Fruit fly (Drosophila melanogaster) whole organism, embryonic: ENCODE results near the gene Hasp.

Experiments used
- ATbp ChIP-seq: fragments of 200-800 bp; sonication (Bioruptor generic); optimal IDR thresholded peaks from 2 replicates; lab custom pipeline; 2017; ENCODE audit warnings: missing biosample characterization, mild to moderate bottlenecking, missing genetic modification characterization, missing genetic modification reagents
- Antp ChIP-seq: fragments of 200-800 bp; sonication (Bioruptor generic); optimal IDR thresholded peaks from 3 replicates; lab custom pipeline; 2016; ENCODE audit warnings: missing biosample characterization, missing genetic modification characterization
- CG10654 ChIP-seq: fragments of 200-800 bp; sonication (Bioruptor generic); optimal IDR thresholded peaks from 2 replicates; lab custom pipeline; 2016; ENCODE audit warnings: missing biosample characterization, missing genetic modification characterization
- CG11085 ChIP-seq: fragments of 200-800 bp; sonication (Bioruptor generic); IDR thresholded peaks from 2 replicates; pipeline ENCODE4 v1.3.6; 2022; ENCODE audit warnings: missing biosample characterization, missing genetic modification characterization
- CG11093 ChIP-seq: fragments of 200-800 bp; sonication (Bioruptor generic); IDR thresholded peaks from 3 replicates; pipeline ENCODE4 v1.3.6; 2022; ENCODE audit warnings: missing biosample characterization, missing genetic modification characterization
- CG11398 ChIP-seq: fragments of 200-800 bp; sonication (Bioruptor generic); optimal IDR thresholded peaks from 2 replicates; lab custom pipeline; 2016; ENCODE audit warnings: missing biosample characterization, missing genetic modification characterization
- CG12299 ChIP-seq: fragments of 200-800 bp; sonication (Bioruptor generic); optimal IDR thresholded peaks from 2 replicates; lab custom pipeline; 2018; ENCODE audit warnings: missing biosample characterization, mild to moderate bottlenecking, missing genetic modification characterization
- CG12769 ChIP-seq: fragments of 200-800 bp; sonication (Bioruptor generic); optimal IDR thresholded peaks from 2 replicates; lab custom pipeline; 2019; ENCODE audit warnings: missing biosample characterization, mild to moderate bottlenecking, missing genetic modification characterization, moderate library complexity
- CG13287 ChIP-seq: fragments of 200-800 bp; sonication (Bioruptor generic); IDR thresholded peaks from 2 replicates; pipeline ENCODE4 v1.3.6; 2022; ENCODE audit warnings: missing biosample characterization, missing genetic modification characterization; ENCODE audit not compliant: partially characterized antibody
- CG1603 ChIP-seq: fragments of 200-800 bp; sonication (Bioruptor generic); optimal IDR thresholded peaks from 2 replicates; lab custom pipeline; 2019; ENCODE audit warnings: missing biosample characterization, mild to moderate bottlenecking, missing genetic modification characterization, moderate library complexity
- CG1647 ChIP-seq: fragments of 200-800 bp; sonication (Bioruptor generic); optimal IDR thresholded peaks from 3 replicates; lab custom pipeline; 2016; ENCODE audit warnings: missing biosample characterization, missing genetic modification characterization
- CG17829 ChIP-seq: fragments of 200-800 bp; optimal IDR thresholded peaks from 2 replicates; lab custom pipeline; 2019; ENCODE audit warnings: missing biosample characterization, mild to moderate bottlenecking, missing genetic modification characterization, moderate library complexity
- CG18476 ChIP-seq: fragments of 200-800 bp; sonication (Bioruptor generic); optimal IDR thresholded peaks from 2 replicates; lab custom pipeline; 2016; ENCODE audit warnings: missing biosample characterization, mild to moderate bottlenecking, missing genetic modification characterization
- CG2116 ChIP-seq: fragments of 200-800 bp; sonication (Bioruptor generic); optimal IDR thresholded peaks from 3 replicates; lab custom pipeline; 2018; ENCODE audit warnings: missing biosample characterization, mild to moderate bottlenecking, missing genetic modification characterization
- CG2120 ChIP-seq: fragments of 200-800 bp; sonication (Bioruptor generic); optimal IDR thresholded peaks from 3 replicates; lab custom pipeline; 2016; ENCODE audit warnings: missing biosample characterization, missing genetic modification characterization
- CG2875 ChIP-seq: fragments of 200-800 bp; sonication (Bioruptor generic); optimal IDR thresholded peaks from 2 replicates; lab custom pipeline; 2017; ENCODE audit warnings: missing biosample characterization, mild to moderate bottlenecking, missing genetic modification characterization, missing genetic modification reagents
- CG31388 ChIP-seq: fragments of 200-800 bp; sonication (Bioruptor generic); optimal IDR thresholded peaks from 2 replicates; lab custom pipeline; 2016; ENCODE audit warnings: missing biosample characterization, missing genetic modification characterization
- CG34376 ChIP-seq: fragments of 200-800 bp; sonication (Bioruptor generic); optimal IDR thresholded peaks from 2 replicates; lab custom pipeline; 2018; ENCODE audit warnings: missing biosample characterization, mild to moderate bottlenecking, missing genetic modification characterization
- CG6791 ChIP-seq: fragments of 200-800 bp; sonication (Bioruptor generic); IDR thresholded peaks from 3 replicates; pipeline ENCODE4 v1.3.6; 2022; ENCODE audit warnings: missing biosample characterization, missing genetic modification characterization; ENCODE audit not compliant: partially characterized antibody
- CG7556 ChIP-seq: fragments of 200-800 bp; sonication (Bioruptor generic); optimal IDR thresholded peaks from 2 replicates; lab custom pipeline; 2017; ENCODE audit warnings: missing biosample characterization, mild to moderate bottlenecking, missing genetic modification characterization
- CG8089 ChIP-seq: fragments of 200-800 bp; sonication (Bioruptor generic); optimal IDR thresholded peaks from 3 replicates; lab custom pipeline; 2016; ENCODE audit warnings: missing biosample characterization, missing genetic modification characterization
- Drgx ChIP-seq: fragments of 200-800 bp; sonication (Bioruptor generic); IDR thresholded peaks from 2 replicates; pipeline ENCODE4 v1.3.6; 2022; ENCODE audit warnings: missing biosample characterization, missing genetic modification characterization
- HLH4C ChIP-seq: fragments of 200-800 bp; sonication (Bioruptor generic); IDR thresholded peaks from 3 replicates; pipeline ENCODE4 v1.3.6; 2022; ENCODE audit warnings: missing biosample characterization, missing genetic modification characterization; ENCODE audit not compliant: partially characterized antibody
- Hr3 ChIP-seq: fragments of 200-800 bp; sonication (Bioruptor generic); optimal IDR thresholded peaks from 3 replicates; lab custom pipeline; 2016; ENCODE audit warnings: missing biosample characterization, missing genetic modification characterization
- Hr78 ChIP-seq, 2 experiments: fragments of 200-800 bp in 1 of 2; fragments of >200 bp in 1 of 2; sonication (Bioruptor generic) in 1 of 2; optimal IDR thresholded peaks; 2 replicates each; lab custom pipeline; 2017 to 2019; ENCODE audit warnings: missing biosample characterization in 2 of 2, missing genetic modification characterization in 2 of 2, mild to moderate bottlenecking in 1 of 2, moderate library complexity in 1 of 2
- Hsf ChIP-seq: fragments of 200-800 bp; sonication (Bioruptor generic); optimal IDR thresholded peaks from 3 replicates; lab custom pipeline; 2016; ENCODE audit warnings: missing biosample characterization, missing genetic modification characterization
- Lpt ChIP-seq: fragments of >200 bp; optimal IDR thresholded peaks from 2 replicates; lab custom pipeline; 2018; ENCODE audit warnings: missing biosample characterization, missing genetic modification characterization
- NK7.1 ChIP-seq: fragments of 200-800 bp; sonication (Bioruptor generic); optimal IDR thresholded peaks from 3 replicates; lab custom pipeline; 2016; ENCODE audit warnings: missing biosample characterization, missing genetic modification characterization
- Neu2 ChIP-seq: fragments of 200-800 bp; sonication (Bioruptor generic); optimal IDR thresholded peaks from 3 replicates; lab custom pipeline; 2016; ENCODE audit warnings: missing biosample characterization, missing genetic modification characterization, borderline replicate concordance
- PHDP ChIP-seq: fragments of 200-800 bp; sonication (Bioruptor generic); optimal IDR thresholded peaks from 3 replicates; lab custom pipeline; 2018; ENCODE audit warnings: missing biosample characterization, mild to moderate bottlenecking, missing genetic modification characterization, moderate library complexity
- TFAM ChIP-seq: fragments of 200-800 bp; sonication (Bioruptor generic); optimal IDR thresholded peaks from 2 replicates; lab custom pipeline; 2017; ENCODE audit warnings: missing biosample characterization, missing genetic modification characterization, inconsistent platforms
- Usf ChIP-seq: fragments of 200-800 bp; sonication (Bioruptor generic); optimal IDR thresholded peaks from 2 replicates; lab custom pipeline; 2017; ENCODE audit warnings: missing genotype, missing biosample characterization, missing genetic modification characterization
- ase ChIP-seq: fragments of 200-800 bp; sonication (Bioruptor generic); IDR thresholded peaks from 3 replicates; pipeline ENCODE4 v1.3.6; 2022; ENCODE audit warnings: missing biosample characterization, missing genetic modification characterization
- chn ChIP-seq: fragments of 200-800 bp; sonication (Bioruptor generic); optimal IDR thresholded peaks from 2 replicates; lab custom pipeline; 2016; ENCODE audit warnings: missing biosample characterization, missing genetic modification characterization
- dan ChIP-seq: fragments of 200-800 bp; sonication (Bioruptor generic); IDR thresholded peaks from 2 replicates; pipeline ENCODE4 v1.3.6; 2022; ENCODE audit warnings: missing biosample characterization, missing genetic modification characterization
- disco-r ChIP-seq: fragments of 200-800 bp; sonication (Bioruptor generic); optimal IDR thresholded peaks from 2 replicates; lab custom pipeline; 2016; ENCODE audit warnings: missing biosample characterization, missing genetic modification characterization
- dm ChIP-seq: fragments of 200-800 bp; sonication (Bioruptor generic); optimal IDR thresholded peaks from 3 replicates; lab custom pipeline; 2016; ENCODE audit warnings: missing biosample characterization, missing genetic modification characterization
- ems ChIP-seq: fragments of 200-800 bp; sonication (Bioruptor generic); optimal IDR thresholded peaks from 3 replicates; lab custom pipeline; 2016; ENCODE audit warnings: missing biosample characterization, missing genetic modification characterization
- exex ChIP-seq: fragments of 200-800 bp; sonication (Bioruptor generic); optimal IDR thresholded peaks from 4 replicates; lab custom pipeline; 2018; ENCODE audit warnings: missing biosample characterization, mild to moderate bottlenecking, missing genetic modification characterization, moderate library complexity
- gcm ChIP-seq: fragments of 200-800 bp; sonication (Bioruptor generic); optimal IDR thresholded peaks from 2 replicates; lab custom pipeline; 2019; ENCODE audit warnings: missing biosample characterization, mild to moderate bottlenecking, missing genetic modification characterization, moderate library complexity
- gro ChIP-seq: fragments of 200-800 bp; sonication (Bioruptor generic); optimal IDR thresholded peaks from 2 replicates; lab custom pipeline; 2016; ENCODE audit warnings: missing biosample characterization, missing genetic modification characterization
- onecut ChIP-seq: fragments of 200-800 bp; sonication (Bioruptor generic); IDR thresholded peaks from 2 replicates; pipeline ENCODE4 v1.3.6; 2022; ENCODE audit warnings: missing biosample characterization, missing genetic modification characterization
- pfk ChIP-seq: fragments of 200-800 bp; sonication (Bioruptor generic); optimal IDR thresholded peaks from 2 replicates; lab custom pipeline; 2018; ENCODE audit warnings: missing biosample characterization, mild to moderate bottlenecking, missing genetic modification characterization, moderate library complexity
- phol ChIP-seq: fragments of 200-800 bp; sonication (Bioruptor generic); optimal IDR thresholded peaks from 3 replicates; lab custom pipeline; 2018; ENCODE audit warnings: missing biosample characterization, mild to moderate bottlenecking, missing genetic modification characterization, moderate library complexity
- ro ChIP-seq: fragments of 200-800 bp; sonication (Bioruptor generic); IDR thresholded peaks from 2 replicates; pipeline ENCODE4 v1.3.6; 2022; ENCODE audit warnings: missing biosample characterization, missing genetic modification characterization
- salm ChIP-seq: fragments of 200-800 bp; sonication (Bioruptor generic); optimal IDR thresholded peaks from 2 replicates; lab custom pipeline; 2018; ENCODE audit warnings: missing biosample characterization, mild to moderate bottlenecking, missing genetic modification characterization
- sc ChIP-seq, 3 experiments: fragments of >200 bp in 2 of 3; fragments of 200-800 bp in 1 of 3; sonication (Bioruptor generic) in 1 of 3; optimal IDR thresholded peaks; 2 replicates in 2 of 3; 3 replicates in 1 of 3; lab custom pipeline; 2017; ENCODE audit warnings: mild to moderate bottlenecking in 1 of 3, missing biosample characterization in 1 of 3, missing genetic modification characterization in 1 of 3, missing genetic modification reagents in 1 of 3
- slou ChIP-seq: fragments of 200-800 bp; sonication (Bioruptor generic); optimal IDR thresholded peaks from 3 replicates; lab custom pipeline; 2016; ENCODE audit warnings: missing biosample characterization, missing genetic modification characterization
- so ChIP-seq: fragments of 200-800 bp; sonication (Bioruptor generic); IDR thresholded peaks from 3 replicates; pipeline ENCODE4 v1.3.6; 2022; ENCODE audit warnings: missing biosample characterization, missing genetic modification characterization
- trh ChIP-seq: fragments of 200-800 bp; sonication (Bioruptor generic); optimal IDR thresholded peaks from 2 replicates; lab custom pipeline; 2016; ENCODE audit warnings: missing biosample characterization, missing genetic modification characterization

Hasp gene

DNA sequence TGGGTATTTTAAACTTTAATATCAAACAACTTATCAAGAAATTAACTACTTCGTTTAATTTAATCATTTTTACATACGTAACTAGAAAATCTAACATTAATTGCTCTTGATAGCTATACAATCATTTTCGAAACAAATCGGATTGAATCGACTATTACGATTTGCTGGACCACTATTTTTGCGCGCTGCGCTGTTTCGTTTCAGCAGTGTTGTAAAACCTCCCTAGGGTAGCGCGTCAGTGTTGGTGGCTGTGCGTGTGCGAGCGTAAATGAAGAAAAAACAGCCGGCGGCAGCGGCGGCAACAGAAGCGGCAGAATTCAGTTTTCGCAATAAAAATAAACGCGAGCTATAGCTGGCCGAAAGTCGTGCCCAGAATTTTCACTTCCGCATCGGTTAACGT, 16.2 kb upstream of the Hasp start, which contains the start of gene CG33116 (continued):
- TF ChIP-seq CG34376, result peak; percentile 61
- peak; percentile 42; the same call in 1 of the 3 replicates for TF ChIP-seq CG6791 (GFP tag; lab: Robert Waterston, UW)
- no peak for TF ChIP-seq dan
- TF ChIP-seq CG7556 (GFP tag; lab: Kevin White, UChicago), result peak; percentile 79
- peak; percentile 82 for TF ChIP-seq phol (tag; lab: Kevin White, UChicago)
- peak; percentile 45 for TF ChIP-seq CG12299 (tag; lab: Kevin White, UChicago)
- peak; percentile 79 for TF ChIP-seq CG1603 (tag; lab: Kevin White, UChicago)
- TF ChIP-seq CG2875 (GFP tag; lab: Kevin White, UChicago), result peak; percentile 70
- no peak for TF ChIP-seq Lpt
- peak; percentile 67 for TF ChIP-seq salm (tag; lab: Kevin White, UChicago)
- peak; percentile 71; the same call in 2 of the 3 replicates for TF ChIP-seq so (GFP tag; lab: Robert Waterston, UW)
- TF ChIP-seq disco-r (GFP tag; lab: Kevin White, UChicago), result peak; percentile 66
- TF ChIP-seq gcm (GFP tag; lab: Kevin White, UChicago), result peak; percentile 72
- TF ChIP-seq chn (GFP tag; lab: Kevin White, UChicago), result peak; percentile 90
- peak; percentile 74 for TF ChIP-seq PHDP (tag; lab: Kevin White, UChicago)
- no peak for TF ChIP-seq sc (optimal IDR thresholded peaks at IDR 0.05; lab: Kevin White, UChicago)
- peak; percentile 55 for TF ChIP-seq sc (GFP tag; optimal IDR thresholded peaks at IDR 0.05; lab: Kevin White, UChicago)
- TF ChIP-seq CG11398, result peak; percentile 60
- TF ChIP-seq dm (GFP tag; lab: Kevin White, UChicago), result peak; percentile 75
- peak; percentile 23 for TF ChIP-seq pfk
- peak; percentile 87 for TF ChIP-seq Hsf (GFP tag; lab: Kevin White, UChicago)
- peak; percentile 26 for TF ChIP-seq exex
- TF ChIP-seq CG17829 (tag; lab: Kevin White, UChicago), result peak; percentile 86
- TF ChIP-seq CG1647 (GFP tag; lab: Kevin White, UChicago), result peak; percentile 73
- TF ChIP-seq CG31388 (GFP tag; lab: Kevin White, UChicago), result no peak
- peak; percentile 77 for TF ChIP-seq slou (GFP tag; lab: Kevin White, UChicago)
- TF ChIP-seq CG13287 (GFP tag; lab: Robert Waterston, UW), result peak; percentile 54
- TF ChIP-seq NK7.1 (GFP tag; lab: Kevin White, UChicago), result peak; percentile 70
- TF ChIP-seq ro, result peak; percentile 40; the same call in 1 of the 2 replicates
- TF ChIP-seq TFAM (GFP tag; lab: Kevin White, UChicago), result peak; percentile 23
- peak; percentile 78 for TF ChIP-seq CG18476 (GFP tag; lab: Kevin White, UChicago)
- peak; percentile 5 for TF ChIP-seq Neu2 (GFP tag; lab: Kevin White, UChicago)
- peak; percentile 88 for TF ChIP-seq Antp
- peak; percentile 20; the same call in 1 of the 3 replicates for TF ChIP-seq CG11093 (GFP tag; lab: Robert Waterston, UW)
- TF ChIP-seq ATbp, result peak; percentile 75
- TF ChIP-seq onecut (GFP tag; lab: Robert Waterston, UW), result peak; percentile 81
- TF ChIP-seq gro, result peak; percentile 86
- peak in 1 of 2 experiments; percentile 17 for TF ChIP-seq Hr78 (GFP tag; optimal IDR thresholded peaks at IDR 0.05; lab: Kevin White, UChicago)
- peak; percentile 84 for TF ChIP-seq CG10654 (GFP tag; lab: Kevin White, UChicago)
- peak; percentile 91 for TF ChIP-seq CG2120
- peak; percentile 82 for TF ChIP-seq Hr3 (GFP tag; lab: Kevin White, UChicago)
- peak; percentile 63 for TF ChIP-seq CG2116 (GFP tag; lab: Kevin White, UChicago)
- TF ChIP-seq trh (GFP tag; lab: Kevin White, UChicago), result peak; percentile 49
- TF ChIP-seq CG11085, result peak; percentile 71; the same call in 1 of the 2 replicates
- peak; percentile 77 for TF ChIP-seq Drgx (GFP tag; lab: Robert Waterston, UW)
- peak; percentile 83 for TF ChIP-seq ems (GFP tag; lab: Kevin White, UChicago)
- no peak for TF ChIP-seq HLH4C (GFP tag; lab: Robert Waterston, UW)
- peak; percentile 78 for TF ChIP-seq CG12769 (tag; lab: Kevin White, UChicago)
- TF ChIP-seq CG8089 (GFP tag; lab: Kevin White, UChicago), result peak; percentile 68
- TF ChIP-seq Usf (GFP tag; lab: Kevin White, UChicago), result peak; percentile 65
- TF ChIP-seq ase (GFP tag; lab: Robert Waterston, UW), result peak; percentile 82
